Worm (Caenorhabditis elegans) whole organism, L1 larva: Measurements from ENCODE around the gene cwn-2.

Experiments
- ama-1 ChIP-seq: fragments of 150-350 bp; optimal IDR thresholded peaks from 2 replicates; lab custom pipeline; 2014
- ceh-88 ChIP-seq: fragments of 200-800 bp; sonication (Bioruptor generic); IDR thresholded peaks from 2 replicates; pipeline ENCODE4 v1.3.6; 2022; ENCODE audit warnings: missing genetic modification characterization, missing compliant biosample characterization
- ces-1 ChIP-seq: fragments of 150-350 bp; optimal IDR thresholded peaks from 2 replicates; lab custom pipeline; 2014; ENCODE audit warnings: missing biosample characterization, missing genetic modification reagents, missing genetic modification characterization
- egl-27 ChIP-seq, 2 experiments: fragments of 150-350 bp in 1 of 2; sonication (generic microtip); optimal IDR thresholded peaks; 3 replicates each; lab custom pipeline; 2017 to 2018; ENCODE audit warnings: missing biosample characterization in 2 of 2, missing genetic modification characterization in 2 of 2, missing genetic modification reagents in 2 of 2
- fkh-10 ChIP-seq: sonication (generic microtip); optimal IDR thresholded peaks from 2 replicates; lab custom pipeline; 2017; ENCODE audit warnings: missing biosample characterization, missing genetic modification reagents, missing genetic modification characterization
- nhr-11 ChIP-seq: fragments of 150-350 bp; optimal IDR thresholded peaks from 2 replicates; lab custom pipeline; 2014; ENCODE audit warnings: missing biosample characterization, missing genetic modification characterization
- nhr-12 ChIP-seq: sonication (generic microtip); optimal IDR thresholded peaks from 2 replicates; lab custom pipeline; 2017; ENCODE audit warnings: missing biosample characterization, missing genetic modification characterization
- pqm-1 ChIP-seq: sonication (generic microtip); optimal IDR thresholded peaks from 3 replicates; lab custom pipeline; 2017; ENCODE audit warnings: missing biosample characterization, missing genetic modification characterization
- skn-1 ChIP-seq: fragments of 150-350 bp; optimal IDR thresholded peaks from 2 replicates; lab custom pipeline; 2014; ENCODE audit warnings: missing biosample characterization, missing genetic modification characterization
- zip-4 ChIP-seq: fragments of 200-800 bp; sonication (Bioruptor generic); optimal IDR thresholded peaks from 2 replicates; lab custom pipeline; 2018; ENCODE audit warnings: mild to moderate bottlenecking, missing genetic modification characterization, moderate library complexity, missing compliant biosample characterization

- no peak for TF ChIP-seq ama-1
- no peak for TF ChIP-seq fkh-10 (GFP tag; lab: Kevin White, UChicago)
- TF ChIP-seq nhr-11 (tag; lab: Kevin White, UChicago): no peak
- no peak for TF ChIP-seq skn-1 (tag; lab: Kevin White, UChicago)
- TF ChIP-seq ceh-88 (GFP tag; lab: Robert Waterston, UW): no peak
- TF ChIP-seq pqm-1 (tag; lab: Kevin White, UChicago): no peak
- no peak for TF ChIP-seq nhr-12 (tag; lab: Kevin White, UChicago)
- no peak for TF ChIP-seq zip-4 (GFP tag; lab: Kevin White, UChicago)
- no peak for TF ChIP-seq egl-27 (tag; optimal IDR thresholded peaks at IDR 0.05; lab: Kevin White, UChicago)
- TF ChIP-seq ces-1: no peak
Measured at ce11 chrIV:10047108-10047507, 20.5 kb upstream of the cwn-2 start, which contains the start of gene T04B2.3.
